Fruit fly (Drosophila melanogaster): ENCODE measurements around the gene Sym.

The Sym gene

DNA sequence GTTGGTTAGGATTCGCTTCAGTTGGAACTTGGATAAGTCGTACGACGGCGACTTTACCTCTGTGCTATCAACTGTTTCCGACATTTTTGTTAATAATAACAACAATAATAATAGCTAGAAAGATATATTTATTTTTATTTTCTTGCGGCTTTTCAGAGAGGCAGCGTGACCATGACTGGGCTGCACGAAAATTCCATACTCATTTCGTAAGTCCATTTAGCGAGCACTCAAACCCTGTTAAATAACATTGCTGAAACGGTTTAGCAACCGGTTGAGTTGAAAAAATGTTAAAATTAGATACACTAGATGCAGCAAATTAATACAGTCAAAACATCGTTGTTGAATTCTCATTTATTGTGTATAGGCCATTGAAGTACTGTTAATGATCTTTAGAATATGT is 12.3 kb upstream of the Sym start, which contains the start of gene Dcps:
Gene Dcps, minus strand, starts transcription at position 181 of the 400 bp plus-strand sequence.
- TF ChIP-seq ttk (optimal IDR thresholded peaks at IDR 0.05) (no peak), Myc (optimal IDR thresholded peaks at IDR 0.05) (no peak), insv (optimal IDR thresholded peaks at IDR 0.05) (no peak), psq (optimal IDR thresholded peaks at IDR 0.05) (no peak), h (optimal IDR thresholded peaks at IDR 0.05) (no peak), Sin3A (optimal IDR thresholded peaks at IDR 0.05) (no peak)

dm6 chr3R:5746646-5747045 is 4.4 kb upstream of the Sym start:
- TF ChIP-seq h (optimal IDR thresholded peaks at IDR 0.05) (no peak), ttk (optimal IDR thresholded peaks at IDR 0.05) (no peak)

dm6 chr3R:5737263-5737662 is 5.0 kb downstream of the Sym start:
- no peak for TF ChIP-seq psq (optimal IDR thresholded peaks at IDR 0.05)

- TF ChIP-seq Myc (optimal IDR thresholded peaks at IDR 0.05): no peak
- TF ChIP-seq h (optimal IDR thresholded peaks at IDR 0.05): no peak
- no peak for TF ChIP-seq Sin3A (optimal IDR thresholded peaks at IDR 0.05)
- no peak for TF ChIP-seq insv (optimal IDR thresholded peaks at IDR 0.05)
- no peak for TF ChIP-seq ttk (optimal IDR thresholded peaks at IDR 0.05)
- TF ChIP-seq psq (optimal IDR thresholded peaks at IDR 0.05): no peak
These were observed 5.9 kb downstream of the Sym start, which contains the start of the genes CG2100 and CG1236 for dm6 chr3R:5736305-5736869. CG2100 (minus strand) TSS chr3R:5736355. CG1236 (plus strand) TSS chr3R:5736748.

DNA sequence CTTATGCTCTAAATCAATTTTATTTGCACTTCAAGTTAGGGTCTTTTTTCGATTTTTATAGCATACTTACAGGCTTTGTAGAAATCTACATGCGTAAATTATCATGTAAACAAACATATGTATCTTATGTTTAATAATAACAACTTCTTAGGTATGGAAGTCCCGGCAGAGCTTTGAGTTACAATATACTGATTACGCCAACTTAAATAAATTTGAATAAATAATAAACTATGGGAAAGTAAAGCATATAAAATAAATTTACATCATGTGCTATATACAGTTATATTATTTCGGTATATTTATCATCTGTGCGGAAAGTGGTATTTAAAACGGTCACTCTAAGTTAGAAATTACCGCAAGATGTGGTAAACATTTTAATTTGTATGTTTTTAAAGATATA is 9.1 kb downstream of the Sym start, which contains the start of gene CG1239:
Gene CG1239, plus strand, starts transcription at position 333 of the 400 bp plus-strand sequence.
- TF ChIP-seq h (optimal IDR thresholded peaks at IDR 0.05) (no peak), Myc (optimal IDR thresholded peaks at IDR 0.05) (no peak), insv (optimal IDR thresholded peaks at IDR 0.05) (no peak), Sin3A (optimal IDR thresholded peaks at IDR 0.05) (no peak), psq (optimal IDR thresholded peaks at IDR 0.05) (no peak)

DNA sequence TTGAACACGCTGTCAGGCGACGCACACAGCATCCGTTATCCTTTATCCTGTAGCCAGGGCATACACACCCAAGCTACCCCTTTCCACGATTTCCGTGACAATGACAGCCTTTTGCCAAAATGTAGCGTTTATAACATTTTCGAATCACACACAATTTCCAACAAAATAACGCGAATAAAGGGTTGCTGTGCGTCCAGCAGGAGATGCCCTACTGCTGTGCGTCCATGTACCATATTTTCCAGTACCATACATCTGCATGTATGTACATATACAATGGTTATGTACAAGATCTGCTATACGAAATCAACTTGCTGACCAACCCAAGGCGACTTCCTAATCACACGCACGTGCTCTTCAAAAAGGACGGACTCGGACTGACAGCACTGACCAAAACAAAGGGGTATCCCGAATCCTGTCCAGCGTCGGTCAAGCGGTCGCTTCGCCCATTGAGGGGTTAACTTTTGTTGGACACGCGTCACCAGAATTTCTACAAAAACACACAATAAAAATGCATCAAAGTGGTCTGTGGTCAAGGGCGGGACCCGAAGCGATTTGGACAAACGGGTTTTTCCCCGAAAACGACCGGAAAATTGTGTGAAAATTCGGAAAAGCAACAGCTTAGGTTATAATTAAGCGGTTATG is 14.4 kb downstream of the Sym start:
- TF ChIP-seq insv (optimal IDR thresholded peaks at IDR 0.05) (no peak), Sin3A (optimal IDR thresholded peaks at IDR 0.05) (no peak), psq (optimal IDR thresholded peaks at IDR 0.05) (no peak), Myc (optimal IDR thresholded peaks at IDR 0.05) (no peak), ttk (optimal IDR thresholded peaks at IDR 0.05) (no peak)

DNA sequence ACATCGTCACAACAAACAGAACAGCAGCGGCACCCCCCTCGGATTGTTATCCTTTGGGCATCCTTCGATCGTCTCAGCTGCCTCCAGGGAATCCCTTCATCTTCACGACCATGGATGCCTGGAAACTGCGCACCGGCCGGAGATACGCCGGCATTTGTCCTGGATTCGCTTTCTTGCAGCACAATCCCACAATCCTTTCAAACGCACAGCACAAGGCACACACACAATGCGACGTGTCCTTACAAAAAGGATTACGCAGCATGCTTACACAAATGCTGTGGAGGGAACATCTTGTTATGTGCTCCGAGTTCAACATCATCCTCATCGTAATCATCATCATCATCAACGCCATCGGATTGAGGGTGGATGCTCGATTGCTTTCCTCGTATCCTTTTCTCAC is 19.2 kb downstream of the Sym start:
- TF ChIP-seq psq (optimal IDR thresholded peaks at IDR 0.05) (no peak), Myc (optimal IDR thresholded peaks at IDR 0.05) (no peak), insv (optimal IDR thresholded peaks at IDR 0.05) (no peak), ttk (optimal IDR thresholded peaks at IDR 0.05) (no peak), Sin3A (optimal IDR thresholded peaks at IDR 0.05) (no peak), h (optimal IDR thresholded peaks at IDR 0.05) (no peak)

dm6 chr3R:5716755-5717309 is 25.4 kb downstream of the Sym start, which contains the start of gene cas:
cas (minus strand) TSS chr3R:5716805.
- TF ChIP-seq Myc (optimal IDR thresholded peaks at IDR 0.05) (no peak), h (optimal IDR thresholded peaks at IDR 0.05) (no peak), ttk (optimal IDR thresholded peaks at IDR 0.05) (no peak), psq (optimal IDR thresholded peaks at IDR 0.05) (no peak), Sin3A (optimal IDR thresholded peaks at IDR 0.05) (no peak), insv (optimal IDR thresholded peaks at IDR 0.05) (no peak)

dm6 chr3R:5705469-5706067 is 36.7 kb downstream of the Sym start:
- TF ChIP-seq Sin3A (optimal IDR thresholded peaks at IDR 0.05): no peak
- TF ChIP-seq Myc (optimal IDR thresholded peaks at IDR 0.05): no peak
- no peak for TF ChIP-seq h (optimal IDR thresholded peaks at IDR 0.05)
- no peak for TF ChIP-seq ttk (optimal IDR thresholded peaks at IDR 0.05)
- TF ChIP-seq insv (optimal IDR thresholded peaks at IDR 0.05): no peak
- no peak for TF ChIP-seq psq (optimal IDR thresholded peaks at IDR 0.05)

DNA sequence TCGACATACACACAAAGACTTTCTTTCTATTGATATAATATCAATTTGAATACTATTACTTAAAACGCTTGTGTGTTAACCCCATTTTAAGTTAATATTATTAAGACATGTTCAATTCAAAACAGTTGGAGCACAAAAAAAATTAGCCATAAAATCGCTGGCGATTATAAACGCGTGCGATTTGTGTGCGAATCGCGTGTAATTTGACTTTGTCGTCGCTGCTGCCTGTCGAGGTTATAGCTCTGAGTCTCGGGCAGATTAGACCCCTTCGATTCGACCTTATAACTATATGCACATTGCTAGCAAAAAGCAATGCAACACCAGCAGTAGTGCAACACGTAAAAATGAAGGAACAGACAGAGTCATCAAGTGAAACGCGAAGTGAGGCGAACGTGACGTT is 37.3 kb downstream of the Sym start:
- TF ChIP-seq h (optimal IDR thresholded peaks at IDR 0.05) (no peak), insv (optimal IDR thresholded peaks at IDR 0.05) (no peak), psq (optimal IDR thresholded peaks at IDR 0.05) (no peak), Myc (optimal IDR thresholded peaks at IDR 0.05) (no peak), Sin3A (optimal IDR thresholded peaks at IDR 0.05) (no peak), ttk (optimal IDR thresholded peaks at IDR 0.05) (no peak)

- TF ChIP-seq insv (optimal IDR thresholded peaks at IDR 0.05) (no peak), psq (optimal IDR thresholded peaks at IDR 0.05) (no peak), h (optimal IDR thresholded peaks at IDR 0.05) (no peak), ttk (optimal IDR thresholded peaks at IDR 0.05) (no peak), Myc (optimal IDR thresholded peaks at IDR 0.05) (no peak)
These were observed 41.2 kb downstream of the Sym start for dm6 chr3R:5701104-5701503.

DNA sequence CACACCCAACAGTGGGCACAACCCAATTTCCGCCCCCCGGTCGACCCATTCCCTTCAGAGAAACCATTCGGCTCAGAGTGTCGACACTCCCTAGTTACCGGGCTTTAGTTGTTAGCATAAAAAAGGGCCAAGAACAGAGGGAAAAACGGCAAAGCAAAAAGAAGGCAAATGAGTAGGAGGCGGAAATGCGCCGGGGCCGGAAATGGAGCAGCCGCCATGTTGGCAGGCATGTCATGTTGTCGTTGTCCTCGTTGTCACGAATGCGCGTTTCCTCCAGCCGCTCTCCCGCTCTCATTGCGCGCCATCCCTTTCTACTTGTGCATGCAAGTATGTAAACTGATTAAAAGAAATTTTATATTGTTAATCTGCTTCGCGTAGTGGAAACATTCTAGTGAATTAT is 45.9 kb downstream of the Sym start:
- TF ChIP-seq psq (optimal IDR thresholded peaks at IDR 0.05) (no peak), insv (optimal IDR thresholded peaks at IDR 0.05) (no peak), Myc (optimal IDR thresholded peaks at IDR 0.05) (no peak), h (optimal IDR thresholded peaks at IDR 0.05) (no peak), Sin3A (optimal IDR thresholded peaks at IDR 0.05) (no peak), ttk (optimal IDR thresholded peaks at IDR 0.05) (no peak)

Measured in Kc167 (cell line).